Worm (Caenorhabditis elegans): ENCODE data around the gene M117.1.

Gene M117.1

ce11 chrIV:11855900-11856660 is 42.0 kb downstream of the M117.1 start, which contains the start of gene ech-2:
ech-2 (minus strand) TSS chrIV:11856351.
- TF ChIP-seq tbx-8 (GFP tag; optimal IDR thresholded peaks at IDR 0.05) = no peak
- TF ChIP-seq hlh-1 (tag; optimal IDR thresholded peaks at IDR 0.05) = peak; percentile 27
- no peak for TF ChIP-seq lin-32 (GFP tag; optimal IDR thresholded peaks at IDR 0.05)
- no peak for TF ChIP-seq unc-120 (tag; optimal IDR thresholded peaks at IDR 0.05; ENCODE audit: poor library complexity, severe bottlenecking)
- TF ChIP-seq nhr-2 (tag; optimal IDR thresholded peaks at IDR 0.05) = no peak
- no peak for TF ChIP-seq cnd-1 (tag; optimal IDR thresholded peaks at IDR 0.05)
- TF ChIP-seq lsy-2 (tag; optimal IDR thresholded peaks at IDR 0.05) = peak; percentile 4
- no peak for TF ChIP-seq sem-2 (GFP tag; optimal IDR thresholded peaks at IDR 0.05)
- TF ChIP-seq blmp-1 (tag; optimal IDR thresholded peaks at IDR 0.05) = no peak
- no peak for TF ChIP-seq nhr-12 (tag; optimal IDR thresholded peaks at IDR 0.05)
- no peak for TF ChIP-seq ceh-43 (GFP tag; optimal IDR thresholded peaks at IDR 0.05)
- peak; percentile 60 for TF ChIP-seq mep-1 (tag; optimal IDR thresholded peaks at IDR 0.05)
- no peak for TF ChIP-seq nhr-76 (tag; optimal IDR thresholded peaks at IDR 0.05)
- no peak for TF ChIP-seq ceh-83 (GFP tag; optimal IDR thresholded peaks at IDR 0.05)
- TF ChIP-seq snpc-4 (tag; optimal IDR thresholded peaks at IDR 0.05) = no peak

- TF ChIP-seq ceh-43 (GFP tag; optimal IDR thresholded peaks at IDR 0.05) (no peak), M03D4.4 (tag; optimal IDR thresholded peaks at IDR 0.05) (peak; percentile 59), sptf-1 (tag; optimal IDR thresholded peaks at IDR 0.05) (peak; percentile 19), flh-1 (GFP tag; optimal IDR thresholded peaks at IDR 0.05) (no peak), lin-32 (GFP tag; optimal IDR thresholded peaks at IDR 0.05) (no peak), nhr-28 (tag; optimal IDR thresholded peaks at IDR 0.05) (no peak), elt-3 (tag; optimal IDR thresholded peaks at IDR 0.05) (no peak), lsy-2 (tag; optimal IDR thresholded peaks at IDR 0.05) (peak; percentile 67), ham-2 (GFP tag; optimal IDR thresholded peaks at IDR 0.05) (peak; percentile 92), ces-1 (GFP tag; optimal IDR thresholded peaks at IDR 0.05) (peak; percentile 69), bed-3 (GFP tag; optimal IDR thresholded peaks at IDR 0.05) (peak; percentile 0), drap-1 (GFP tag; optimal IDR thresholded peaks at IDR 0.05) (peak; percentile 35), hlh-1 (tag; optimal IDR thresholded peaks at IDR 0.05) (peak; percentile 79), unc-62 (GFP tag; optimal IDR thresholded peaks at IDR 0.05) (peak; percentile 62), ztf-11 (tag; optimal IDR thresholded peaks at IDR 0.05) (peak; percentile 37), nhr-12 (tag; optimal IDR thresholded peaks at IDR 0.05) (no peak), mab-5 (tag; optimal IDR thresholded peaks at IDR 0.05) (no peak), pha-4 (tag; optimal IDR thresholded peaks at IDR 0.05) (peak; percentile 75), blmp-1 (tag; optimal IDR thresholded peaks at IDR 0.05) (no peak), unc-120 (tag; optimal IDR thresholded peaks at IDR 0.05; ENCODE audit: poor library complexity, severe bottlenecking) (peak; percentile 87), cnd-1 (tag; optimal IDR thresholded peaks at IDR 0.05) (no peak), unc-39 (tag; optimal IDR thresholded peaks at IDR 0.05) (no peak), nhr-76 (tag; optimal IDR thresholded peaks at IDR 0.05) (no peak), zip-8 (tag; optimal IDR thresholded peaks at IDR 0.05) (no peak), nhr-2 (tag; optimal IDR thresholded peaks at IDR 0.05) (no peak), sem-2 (GFP tag; optimal IDR thresholded peaks at IDR 0.05) (no peak), mls-2 (tag; optimal IDR thresholded peaks at IDR 0.05) (peak; percentile 28), nhr-237 (tag; optimal IDR thresholded peaks at IDR 0.05) (no peak), ceh-39 (tag; optimal IDR thresholded peaks at IDR 0.05) (no peak), snpc-4 (tag; optimal IDR thresholded peaks at IDR 0.05) (no peak), elt-1 (tag; optimal IDR thresholded peaks at IDR 0.05; ENCODE audit: borderline replicate concordance, insufficient read depth) (no peak), mep-1 (tag; optimal IDR thresholded peaks at IDR 0.05) (peak; percentile 54), tbx-8 (GFP tag; optimal IDR thresholded peaks at IDR 0.05) (no peak), lin-13 (tag; optimal IDR thresholded peaks at IDR 0.05) (peak; percentile 67), ceh-83 (GFP tag; optimal IDR thresholded peaks at IDR 0.05) (no peak)
These were observed 43.1 kb downstream of the M117.1 start for ce11 chrIV:11857159-11857565.

- TF ChIP-seq elt-3 (tag; optimal IDR thresholded peaks at IDR 0.05) = no peak
- no peak for TF ChIP-seq zip-8 (tag; optimal IDR thresholded peaks at IDR 0.05)
- TF ChIP-seq sptf-1 (tag; optimal IDR thresholded peaks at IDR 0.05) = no peak
- no peak for TF ChIP-seq lin-13 (tag; optimal IDR thresholded peaks at IDR 0.05)
- TF ChIP-seq cnd-1 (tag; optimal IDR thresholded peaks at IDR 0.05) = no peak
- no peak for TF ChIP-seq nhr-76 (tag; optimal IDR thresholded peaks at IDR 0.05)
- TF ChIP-seq ces-1 (GFP tag; optimal IDR thresholded peaks at IDR 0.05) = no peak
- no peak for TF ChIP-seq mls-2 (tag; optimal IDR thresholded peaks at IDR 0.05)
- TF ChIP-seq unc-62 (GFP tag; optimal IDR thresholded peaks at IDR 0.05) = no peak
- TF ChIP-seq lsy-2 (tag; optimal IDR thresholded peaks at IDR 0.05) = no peak
- no peak for TF ChIP-seq pha-4 (tag; optimal IDR thresholded peaks at IDR 0.05)
- no peak for TF ChIP-seq ham-2 (GFP tag; optimal IDR thresholded peaks at IDR 0.05)
These were observed 44.1 kb downstream of the M117.1 start, which contains the start of gene let-92 for ce11 chrIV:11858142-11858541. let-92 (plus strand) TSS chrIV:11858442.
